Worm (Caenorhabditis elegans) whole organism, L1 larva: ENCODE results near the gene ugt-17.

Experiments used
- aha-1 ChIP-seq: fragments of 150-350 bp; optimal IDR thresholded peaks from 2 replicates; lab custom pipeline; 2014; ENCODE audit warnings: missing biosample characterization, missing genetic modification characterization
- alr-1 ChIP-seq: fragments of 200-800 bp; sonication (Bioruptor generic); optimal IDR thresholded peaks from 2 replicates; lab custom pipeline; 2018; ENCODE audit warnings: borderline replicate concordance, mild to moderate bottlenecking, missing genetic modification characterization, missing compliant biosample characterization
- ama-1 ChIP-seq: fragments of 150-350 bp; optimal IDR thresholded peaks from 2 replicates; lab custom pipeline; 2014
- ceh-63 ChIP-seq: fragments of 200-800 bp; sonication (Bioruptor generic); optimal IDR thresholded peaks from 2 replicates; lab custom pipeline; 2018; ENCODE audit warnings: mild to moderate bottlenecking, missing genetic modification characterization, missing compliant biosample characterization
- dpl-1 ChIP-seq, 3 experiments: fragments of 150-350 bp in 2 of 3; sonication (generic microtip) in 1 of 3; optimal IDR thresholded peaks; 2 replicates each; lab custom pipeline; 2014 to 2017; ENCODE audit warnings: missing biosample characterization in 3 of 3, missing genetic modification characterization in 3 of 3, missing genetic modification reagents in 3 of 3
- dsc-1 ChIP-seq: sonication (generic microtip); optimal IDR thresholded peaks from 2 replicates; lab custom pipeline; 2016; ENCODE audit warnings: mild to moderate bottlenecking, missing genetic modification characterization, missing compliant biosample characterization
- efl-3 ChIP-seq: fragments of 200-800 bp; sonication (Bioruptor generic); optimal IDR thresholded peaks from 2 replicates; lab custom pipeline; 2018; ENCODE audit warnings: mild to moderate bottlenecking, missing genetic modification characterization, missing compliant biosample characterization
- elt-2 ChIP-seq: sonication (generic microtip); optimal IDR thresholded peaks from 2 replicates; lab custom pipeline; 2016; ENCODE audit warnings: missing genetic modification characterization, mild to moderate bottlenecking, inconsistent platforms, missing compliant biosample characterization, missing genetic modification reagents
- elt-3 ChIP-seq, 6 experiments: fragments of 150-350 bp in 1 of 6; sonication (generic microtip); optimal IDR thresholded peaks; 2 replicates each; lab custom pipeline; 2017 to 2018; ENCODE audit warnings: missing biosample characterization in 6 of 6, missing genetic modification characterization in 6 of 6, inconsistent platforms in 1 of 6
- fkh-4 ChIP-seq: sonication (generic microtip); optimal IDR thresholded peaks from 2 replicates; lab custom pipeline; 2016; ENCODE audit warnings: missing compliant biosample characterization, missing genetic modification characterization, borderline replicate concordance
- grh-1 ChIP-seq: fragments of 200-800 bp; sonication (Bioruptor generic); IDR thresholded peaks from 2 replicates; pipeline ENCODE4 v1.3.6; 2022; ENCODE audit warnings: missing genetic modification reagents, missing genetic modification characterization, missing compliant biosample characterization
- hpl-2 ChIP-seq: fragments of 150-350 bp; optimal IDR thresholded peaks from 2 replicates; lab custom pipeline; 2014; ENCODE audit warnings: missing biosample characterization, missing genetic modification reagents, missing genetic modification characterization
- isw-1 ChIP-seq: fragments of 200-800 bp; sonication (Bioruptor generic); IDR thresholded peaks from 2 replicates; pipeline ENCODE4 v1.3.6; 2022; ENCODE audit warnings: missing genetic modification characterization, missing compliant biosample characterization
- jun-1 ChIP-seq: fragments of 150-350 bp; optimal IDR thresholded peaks from 2 replicates; lab custom pipeline; 2014; ENCODE audit warnings: missing biosample characterization, missing genetic modification reagents, missing genetic modification characterization
- lin-35 ChIP-seq, 2 experiments: fragments of 150-350 bp; optimal IDR thresholded peaks; 2 replicates each; lab custom pipeline; 2014; ENCODE audit warnings: missing biosample characterization in 2 of 2, missing genetic modification characterization in 2 of 2, missing genetic modification reagents in 2 of 2
- mef-2 ChIP-seq: fragments of 150-350 bp; optimal IDR thresholded peaks from 2 replicates; lab custom pipeline; 2014; ENCODE audit warnings: missing biosample characterization, missing genetic modification characterization
- mep-1 ChIP-seq: fragments of 150-350 bp; optimal IDR thresholded peaks from 2 replicates; lab custom pipeline; 2014; ENCODE audit warnings: missing biosample characterization, missing genetic modification characterization
- nhr-12 ChIP-seq: sonication (generic microtip); optimal IDR thresholded peaks from 2 replicates; lab custom pipeline; 2017; ENCODE audit warnings: missing biosample characterization, missing genetic modification characterization
- nhr-19 ChIP-seq: fragments of 200-800 bp; sonication (Bioruptor generic); conservative IDR thresholded peaks from 2 replicates; pipeline ENCODE4 v1.3.6; 2022; ENCODE audit warnings: missing genetic modification characterization, missing compliant biosample characterization
- nhr-20 ChIP-seq: sonication (generic microtip); optimal IDR thresholded peaks from 2 replicates; lab custom pipeline; 2016; ENCODE audit warnings: mild to moderate bottlenecking, missing genetic modification characterization, missing compliant biosample characterization
- nhr-237 ChIP-seq: fragments of 150-350 bp; optimal IDR thresholded peaks from 2 replicates; lab custom pipeline; 2014; ENCODE audit warnings: missing biosample characterization, missing genetic modification characterization
- nhr-28 ChIP-seq: fragments of 150-350 bp; optimal IDR thresholded peaks from 2 replicates; lab custom pipeline; 2014; ENCODE audit warnings: missing biosample characterization, missing genetic modification characterization
- nhr-76 ChIP-seq: sonication (generic microtip); optimal IDR thresholded peaks from 2 replicates; lab custom pipeline; 2017; ENCODE audit warnings: missing biosample characterization, missing genetic modification characterization
- pax-3 ChIP-seq: fragments of 200-800 bp; sonication (Bioruptor generic); optimal IDR thresholded peaks from 2 replicates; lab custom pipeline; 2018; ENCODE audit warnings: mild to moderate bottlenecking, missing genetic modification characterization, moderate library complexity, missing compliant biosample characterization
- pqm-1 ChIP-seq: sonication (generic microtip); optimal IDR thresholded peaks from 3 replicates; lab custom pipeline; 2017; ENCODE audit warnings: missing biosample characterization, missing genetic modification characterization
- skn-1 ChIP-seq: fragments of 150-350 bp; optimal IDR thresholded peaks from 2 replicates; lab custom pipeline; 2014; ENCODE audit warnings: missing biosample characterization, missing genetic modification characterization
- sptf-1 ChIP-seq: fragments of 150-350 bp; optimal IDR thresholded peaks from 2 replicates; lab custom pipeline; 2014; ENCODE audit warnings: missing biosample characterization, missing genetic modification characterization
- sup-37 ChIP-seq: fragments of 200-800 bp; sonication (Bioruptor generic); optimal IDR thresholded peaks from 2 replicates; lab custom pipeline; 2018; ENCODE audit warnings: mild to moderate bottlenecking, missing genetic modification characterization, missing compliant biosample characterization
- swsn-7 ChIP-seq: sonication (generic microtip); optimal IDR thresholded peaks from 2 replicates; lab custom pipeline; 2016; ENCODE audit warnings: missing genetic modification characterization, missing compliant biosample characterization
- tbx-2 ChIP-seq: sonication (generic microtip); optimal IDR thresholded peaks from 2 replicates; lab custom pipeline; 2016; ENCODE audit warnings: missing genetic modification characterization, missing compliant biosample characterization
- tlp-1 ChIP-seq: fragments of 150-350 bp; optimal IDR thresholded peaks from 2 replicates; lab custom pipeline; 2014; ENCODE audit warnings: missing biosample characterization, missing genetic modification characterization
- unc-62 ChIP-seq: fragments of 150-350 bp; optimal IDR thresholded peaks from 2 replicates; lab custom pipeline; 2014; ENCODE audit warnings: missing biosample characterization, missing genetic modification reagents, missing genetic modification characterization
- vab-15 ChIP-seq: sonication (generic microtip); optimal IDR thresholded peaks from 2 replicates; lab custom pipeline; 2017; ENCODE audit warnings: missing genotype, mild to moderate bottlenecking, missing genetic modification characterization, missing compliant biosample characterization
- zag-1 ChIP-seq: fragments of 150-350 bp; optimal IDR thresholded peaks from 2 replicates; lab custom pipeline; 2014; ENCODE audit warnings: missing biosample characterization, missing genetic modification characterization
- ztf-4 ChIP-seq: fragments of 150-350 bp; optimal IDR thresholded peaks from 2 replicates; lab custom pipeline; 2014; ENCODE audit warnings: missing biosample characterization, missing genetic modification characterization

ugt-17 gene

ce11 chrV:10104785-10105310 is at the start of gene ugt-17:
Gene ugt-17, minus strand, starts transcription at chrV:10104964.
- TF ChIP-seq pax-3 (tag; lab: Kevin White, UChicago) (no peak), ztf-4 (no peak), elt-2 (peak; percentile 53), pqm-1 (tag; lab: Kevin White, UChicago) (no peak), isw-1 (GFP tag; lab: Robert Waterston, UW) (no peak), nhr-20 (tag; lab: Kevin White, UChicago) (no peak), grh-1 (GFP tag; lab: Robert Waterston, UW) (no peak), tlp-1 (tag; lab: Kevin White, UChicago) (no peak), skn-1 (tag; lab: Kevin White, UChicago) (no peak)

DNA sequence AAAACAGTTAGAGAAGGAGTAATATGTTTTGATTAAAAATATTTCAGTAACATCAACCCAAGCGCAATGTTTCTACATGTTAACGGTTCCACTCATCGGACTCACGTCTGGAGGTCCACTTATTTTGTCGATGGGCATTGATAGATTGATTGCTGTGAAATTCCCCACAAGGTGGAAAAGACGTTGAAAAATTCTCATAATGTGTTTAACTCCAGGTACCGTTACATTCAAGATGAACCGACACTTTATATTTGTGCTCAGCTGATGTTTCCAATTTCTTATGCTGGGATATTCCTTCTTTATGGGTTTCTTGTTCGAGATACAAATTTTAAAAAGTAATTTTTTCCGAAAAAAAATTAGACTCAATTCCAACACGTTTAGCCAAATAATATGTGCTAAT is 48.3 kb upstream of the ugt-17 start:
- TF ChIP-seq isw-1 (GFP tag; lab: Robert Waterston, UW) (no peak), tbx-2 (no peak), mef-2 (tag; lab: Kevin White, UChicago) (no peak), sptf-1 (tag; lab: Kevin White, UChicago) (no peak), sup-37 (GFP tag; lab: Kevin White, UChicago) (no peak), ama-1 (lab: Kevin White, UChicago) (no peak), unc-62 (GFP tag; lab: Kevin White, UChicago) (no peak), vab-15 (tag; lab: Kevin White, UChicago) (no peak), alr-1 (no peak), pqm-1 (tag; lab: Kevin White, UChicago) (no peak), jun-1 (no peak), nhr-76 (tag; lab: Kevin White, UChicago) (no peak), lin-35 (GFP tag; optimal IDR thresholded peaks at IDR 0.05; lab: Kevin White, UChicago) (no peak), mep-1 (tag; lab: Kevin White, UChicago) (no peak), nhr-237 (tag; lab: Kevin White, UChicago) (no peak)

DNA sequence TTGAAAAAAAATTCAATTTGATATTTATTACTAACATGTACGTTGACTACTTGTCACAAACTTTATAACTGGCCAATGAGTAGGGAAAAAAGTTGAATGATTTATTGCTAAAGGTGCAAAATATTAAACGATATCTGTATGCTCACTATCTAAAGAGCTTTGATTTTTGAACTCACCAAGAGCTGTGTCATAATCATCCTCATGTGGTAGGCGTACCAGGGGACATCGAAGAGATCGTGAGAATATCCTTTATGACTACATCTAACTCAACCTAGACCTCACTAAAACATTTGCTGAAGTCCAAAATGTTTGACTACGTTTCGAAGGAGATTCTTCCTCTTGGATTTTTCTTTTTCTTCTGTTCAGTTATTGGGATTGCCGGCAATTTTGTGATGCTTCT is 47.5 kb upstream of the ugt-17 start, which contains the start of gene srsx-28:
Gene srsx-28 (plus strand): TSS at position 301 of the 400 bp plus-strand sequence.
- TF ChIP-seq ceh-63 (GFP tag; lab: Kevin White, UChicago) = no peak
- TF ChIP-seq sptf-1 (tag; lab: Kevin White, UChicago) = no peak
- TF ChIP-seq zag-1 (tag; lab: Kevin White, UChicago) = no peak
- no peak for TF ChIP-seq alr-1
- no peak for TF ChIP-seq dsc-1
- TF ChIP-seq jun-1 = no peak
- no peak for TF ChIP-seq dpl-1 (GFP tag; optimal IDR thresholded peaks at IDR 0.05; lab: Kevin White, UChicago)
- no peak for TF ChIP-seq mep-1 (tag; lab: Kevin White, UChicago)
- no peak for TF ChIP-seq hpl-2 (GFP tag; lab: Kevin White, UChicago)
- no peak for TF ChIP-seq nhr-28 (tag; lab: Kevin White, UChicago)
- no peak for TF ChIP-seq unc-62 (GFP tag; lab: Kevin White, UChicago)
- TF ChIP-seq swsn-7 (tag; lab: Kevin White, UChicago) = no peak
- no peak for TF ChIP-seq tbx-2
- TF ChIP-seq elt-3 (tag; optimal IDR thresholded peaks at IDR 0.05; lab: Kevin White, UChicago) = no peak
- TF ChIP-seq nhr-19 (GFP tag; lab: Robert Waterston, UW) = no peak
- TF ChIP-seq aha-1 (tag; lab: Kevin White, UChicago) = no peak
- TF ChIP-seq efl-3 (GFP tag; lab: Kevin White, UChicago) = no peak
- no peak for TF ChIP-seq fkh-4 (tag; lab: Kevin White, UChicago)

DNA sequence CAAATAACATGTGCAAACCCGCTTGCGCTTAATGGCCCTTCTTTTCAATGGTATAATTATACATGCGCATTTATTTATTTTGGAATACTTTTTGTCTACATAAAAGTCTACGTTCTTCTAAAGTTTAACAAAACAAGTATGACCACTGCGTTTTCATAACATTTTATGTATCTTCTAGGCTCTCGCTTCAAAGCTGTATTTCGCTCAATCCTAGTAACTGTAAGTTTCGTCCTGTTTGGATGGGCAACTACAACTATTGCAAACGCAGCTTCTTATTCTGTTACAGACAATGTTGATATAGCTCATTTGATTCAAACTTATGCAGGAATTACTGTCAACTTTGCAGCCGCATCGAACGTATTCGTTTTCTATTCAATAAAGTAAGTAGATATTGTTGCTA is 45.0 kb upstream of the ugt-17 start, which contains the start of gene srsx-27:
Gene srsx-27 (plus strand): TSS at position 301 of the 400 bp plus-strand sequence.
- no peak for TF ChIP-seq nhr-237 (tag; lab: Kevin White, UChicago)
- TF ChIP-seq nhr-12 (tag; lab: Kevin White, UChicago) = no peak
